Worm (Caenorhabditis elegans) whole organism, young adult: Measurements from ENCODE around the gene ndg-4.
A peak's percentile ranks its signal among the peaks of the same experiment; 100 is the strongest.

ENCODE experiments used
- ama-1 ChIP-seq, 3 experiments: fragments of 150-350 bp in 1 of 3; sonication (generic microtip) in 2 of 3; optimal IDR thresholded peaks; 2 replicates each; lab custom pipeline; 2014 to 2018; ENCODE audit warnings: missing biosample characterization in 2 of 3, missing genetic modification characterization in 2 of 3, missing genetic modification reagents in 2 of 3
- hlh-12 ChIP-seq: sonication (generic microtip); optimal IDR thresholded peaks from 2 replicates; lab custom pipeline; 2016; ENCODE audit warnings: missing genetic modification characterization, missing compliant biosample characterization
- lin-40 ChIP-seq: sonication (generic microtip); optimal IDR thresholded peaks from 2 replicates; lab custom pipeline; 2016; ENCODE audit warnings: missing genetic modification characterization, mild to moderate bottlenecking, missing compliant biosample characterization, missing genotype, missing genetic modification reagents
- mcd-1 ChIP-seq: fragments of 200-800 bp; sonication (Bioruptor generic); IDR thresholded peaks from 2 replicates; pipeline ENCODE4 v1.3.6; 2022; ENCODE audit warnings: missing genetic modification reagents, missing genetic modification characterization, missing compliant biosample characterization
- nfyb-1 ChIP-seq: fragments of 200-800 bp; sonication (Bioruptor generic); IDR thresholded peaks from 2 replicates; pipeline ENCODE4 v1.3.6; 2022; ENCODE audit warnings: missing genetic modification reagents, missing genetic modification characterization, missing compliant biosample characterization

DNA sequence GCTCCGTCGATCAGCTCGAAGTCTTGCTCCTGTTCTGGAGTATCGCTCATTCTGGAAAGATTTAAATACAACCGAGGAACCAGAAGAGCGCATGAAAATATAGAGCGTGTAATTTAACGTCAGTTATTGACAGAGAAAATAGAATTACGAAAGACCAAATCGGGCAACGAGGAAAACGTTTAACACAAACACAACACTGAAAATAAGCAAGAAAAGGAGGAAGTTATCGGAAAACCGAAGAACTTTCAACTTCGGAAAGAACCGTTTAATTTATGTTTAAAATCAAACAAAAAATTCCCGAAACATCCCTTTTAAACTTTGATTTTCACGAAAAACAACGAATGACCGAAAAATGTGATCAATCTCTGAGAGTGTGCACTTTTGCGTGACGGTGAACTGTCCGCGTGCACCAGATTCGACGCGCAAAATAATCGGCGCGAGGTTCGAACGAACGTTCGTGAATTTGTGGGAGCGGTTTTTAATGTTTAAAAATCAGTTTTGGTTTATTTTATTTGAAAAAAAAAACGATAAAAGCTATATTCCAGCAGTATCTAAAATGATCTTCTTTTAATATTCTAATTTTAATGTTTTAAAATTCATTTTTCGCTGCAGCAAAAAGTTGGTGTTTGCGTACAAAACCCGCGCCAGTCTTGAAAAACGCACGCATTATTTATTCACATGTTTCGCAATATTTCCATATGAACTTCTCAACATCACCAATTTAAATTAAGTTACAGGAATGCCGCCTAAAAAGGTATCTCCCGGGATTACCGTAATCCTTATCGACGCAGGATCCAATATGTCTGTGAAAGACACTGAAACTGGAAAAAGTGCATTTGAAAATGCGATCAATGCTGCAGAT is 47.8 kb downstream of the ndg-4 start, which contains the start of the genes R07E5.7 and cku-80:
- TF ChIP-seq ama-1 (optimal IDR thresholded peaks at IDR 0.05; lab: Kevin White, UChicago) (no peak), ama-1 (GFP tag; optimal IDR thresholded peaks at IDR 0.05; lab: Kevin White, UChicago) (no peak), lin-40 (peak; percentile 28), mcd-1 (peak; percentile 59), nfyb-1 (GFP tag; lab: Robert Waterston, UW) (no peak), hlh-12 (tag; lab: Kevin White, UChicago) (no peak)
